Fruit fly (Drosophila melanogaster) whole organism, embryonic: ENCODE results near the gene CG11370.
A peak's percentile ranks its signal among the peaks of the same experiment; 100 is the strongest.

Experiments
- BtbVII ChIP-seq: fragments of 200-800 bp; sonication (Bioruptor generic); optimal IDR thresholded peaks from 3 replicates; lab custom pipeline; 2017; ENCODE audit warnings: missing biosample characterization, mild to moderate bottlenecking, missing genetic modification characterization
- CG10267 ChIP-seq: fragments of 200-800 bp; sonication (Bioruptor generic); optimal IDR thresholded peaks from 2 replicates; lab custom pipeline; 2018; ENCODE audit warnings: missing biosample characterization, mild to moderate bottlenecking, missing genetic modification characterization, moderate library complexity
- CG13287 ChIP-seq: fragments of 200-800 bp; sonication (Bioruptor generic); IDR thresholded peaks from 2 replicates; pipeline ENCODE4 v1.3.6; 2022; ENCODE audit warnings: missing biosample characterization, missing genetic modification characterization; ENCODE audit not compliant: partially characterized antibody
- CG13775 ChIP-seq: fragments of 200-800 bp; sonication (Bioruptor generic); optimal IDR thresholded peaks from 3 replicates; lab custom pipeline; 2017; ENCODE audit warnings: missing biosample characterization, mild to moderate bottlenecking, missing genetic modification characterization
- CG14860 ChIP-seq: fragments of 200-800 bp; sonication (Bioruptor generic); IDR thresholded peaks from 3 replicates; pipeline ENCODE4 v1.3.6; 2022; ENCODE audit warnings: missing biosample characterization, missing genetic modification characterization; ENCODE audit not compliant: partially characterized antibody
- CG16863 ChIP-seq: fragments of 200-800 bp; sonication (Bioruptor generic); optimal IDR thresholded peaks from 3 replicates; lab custom pipeline; 2016; ENCODE audit warnings: missing biosample characterization, missing genetic modification characterization
- CG17361 ChIP-seq: fragments of 200-800 bp; sonication (Bioruptor generic); IDR thresholded peaks from 3 replicates; pipeline ENCODE4 v1.3.6; 2022; ENCODE audit warnings: missing biosample characterization, missing genetic modification characterization
- CG17612 ChIP-seq: fragments of 200-800 bp; sonication (Bioruptor generic); IDR thresholded peaks from 2 replicates; pipeline ENCODE4 v1.3.6; 2022; ENCODE audit warnings: missing biosample characterization, missing genetic modification characterization
- CG17829 ChIP-seq: fragments of 200-800 bp; optimal IDR thresholded peaks from 2 replicates; lab custom pipeline; 2019; ENCODE audit warnings: missing biosample characterization, mild to moderate bottlenecking, missing genetic modification characterization, moderate library complexity
- CG1832 ChIP-seq: fragments of 200-800 bp; sonication (Bioruptor generic); optimal IDR thresholded peaks from 2 replicates; lab custom pipeline; 2017; ENCODE audit warnings: missing biosample characterization, mild to moderate bottlenecking, missing genetic modification characterization, inconsistent platforms
- CG18476 ChIP-seq: fragments of 200-800 bp; sonication (Bioruptor generic); optimal IDR thresholded peaks from 2 replicates; lab custom pipeline; 2016; ENCODE audit warnings: missing biosample characterization, mild to moderate bottlenecking, missing genetic modification characterization
- CG2202 ChIP-seq: fragments of 200-800 bp; sonication (Bioruptor generic); optimal IDR thresholded peaks from 2 replicates; lab custom pipeline; 2018; ENCODE audit warnings: missing biosample characterization, mild to moderate bottlenecking, missing genetic modification characterization
- CG30020 ChIP-seq: fragments of 200-800 bp; optimal IDR thresholded peaks from 2 replicates; lab custom pipeline; 2019; ENCODE audit warnings: missing biosample characterization, mild to moderate bottlenecking, missing genetic modification characterization, moderate library complexity
- CG33557 ChIP-seq: fragments of 200-800 bp; sonication (Bioruptor generic); optimal IDR thresholded peaks from 2 replicates; lab custom pipeline; 2019; ENCODE audit warnings: missing biosample characterization, mild to moderate bottlenecking, missing genetic modification characterization, moderate library complexity
- CG42726 ChIP-seq: fragments of 200-800 bp; sonication (Bioruptor generic); IDR thresholded peaks from 2 replicates; pipeline ENCODE4 v1.3.6; 2022; ENCODE audit warnings: missing biosample characterization, missing genetic modification characterization; ENCODE audit not compliant: partially characterized antibody
- CG5953 ChIP-seq: fragments of 200-800 bp; sonication (Bioruptor generic); IDR thresholded peaks from 2 replicates; pipeline ENCODE4 v1.3.6; 2022; ENCODE audit warnings: missing biosample characterization, missing genetic modification characterization
- CG6254 ChIP-seq: fragments of 200-800 bp; sonication (Bioruptor generic); optimal IDR thresholded peaks from 3 replicates; lab custom pipeline; 2017; ENCODE audit warnings: mild to moderate bottlenecking, missing biosample characterization, missing genetic modification reagents, missing genetic modification characterization
- CG7928 ChIP-seq: fragments of 200-800 bp; sonication (Bioruptor generic); optimal IDR thresholded peaks from 2 replicates; lab custom pipeline; 2017; ENCODE audit warnings: missing biosample characterization, mild to moderate bottlenecking, missing genetic modification characterization
- CG8359 ChIP-seq: fragments of 200-800 bp; sonication (Bioruptor generic); optimal IDR thresholded peaks from 2 replicates; lab custom pipeline; 2017; ENCODE audit warnings: missing biosample characterization, mild to moderate bottlenecking, missing genetic modification characterization, borderline replicate concordance
- Dip2 ChIP-seq: fragments of 200-800 bp; sonication (Bioruptor generic); IDR thresholded peaks from 2 replicates; pipeline ENCODE4 v1.3.6; 2022; ENCODE audit warnings: missing biosample characterization, missing genetic modification characterization
- Ets65A ChIP-seq: fragments of 200-800 bp; sonication (Bioruptor generic); peaks from one replicate; lab custom pipeline; 2016; ENCODE audit warnings: missing biosample characterization, missing genetic modification characterization
- HLH4C ChIP-seq: fragments of 200-800 bp; sonication (Bioruptor generic); IDR thresholded peaks from 3 replicates; pipeline ENCODE4 v1.3.6; 2022; ENCODE audit warnings: missing biosample characterization, missing genetic modification characterization; ENCODE audit not compliant: partially characterized antibody
- NK7.1 ChIP-seq: fragments of 200-800 bp; sonication (Bioruptor generic); optimal IDR thresholded peaks from 3 replicates; lab custom pipeline; 2016; ENCODE audit warnings: missing biosample characterization, missing genetic modification characterization
- Nf-YB ChIP-seq: fragments of 200-800 bp; sonication (Bioruptor generic); optimal IDR thresholded peaks from 3 replicates; lab custom pipeline; 2019; ENCODE audit warnings: missing biosample characterization, mild to moderate bottlenecking, missing genetic modification characterization, moderate library complexity
- Nf-YC ChIP-seq: fragments of 200-800 bp; optimal IDR thresholded peaks from 3 replicates; lab custom pipeline; 2019; ENCODE audit warnings: missing biosample characterization, mild to moderate bottlenecking, missing genetic modification characterization, moderate library complexity
- Opbp ChIP-seq: fragments of 200-800 bp; sonication (Bioruptor generic); IDR thresholded peaks from 3 replicates; pipeline ENCODE4 v1.3.6; 2022; ENCODE audit warnings: missing biosample characterization, missing genetic modification characterization; ENCODE audit not compliant: partially characterized antibody
- Optix ChIP-seq: fragments of 200-800 bp; sonication (Bioruptor generic); IDR thresholded peaks from 3 replicates; pipeline ENCODE4 v1.3.6; 2022; ENCODE audit warnings: missing biosample characterization, missing genetic modification characterization
- Side ChIP-seq: fragments of 200-800 bp; sonication (Bioruptor generic); optimal IDR thresholded peaks from 2 replicates; lab custom pipeline; 2016; ENCODE audit warnings: missing biosample characterization, missing genetic modification characterization
- Trl ChIP-seq, 3 experiments: fragments of >200 bp in 2 of 3; fragments of 200-800 bp in 1 of 3; sonication (Bioruptor generic) in 1 of 3; optimal IDR thresholded peaks; 2 replicates in 1 of 3; 3 replicates in 2 of 3; lab custom pipeline; 2016 to 2017; ENCODE audit warnings: missing biosample characterization in 1 of 3, missing genetic modification characterization in 1 of 3
- aop ChIP-seq: fragments of 200-800 bp; sonication (Bioruptor generic); IDR thresholded peaks from 2 replicates; pipeline ENCODE4 v1.3.6; 2022; ENCODE audit warnings: missing biosample characterization, missing genetic modification characterization
- cad ChIP-seq: fragments of >200 bp; optimal IDR thresholded peaks from 2 replicates; lab custom pipeline; 2017; ENCODE audit warnings: missing biosample characterization, missing genetic modification characterization
- caup ChIP-seq: fragments of 200-800 bp; sonication (Bioruptor generic); optimal IDR thresholded peaks from 3 replicates; lab custom pipeline; 2017; ENCODE audit warnings: missing biosample characterization, mild to moderate bottlenecking, missing genetic modification characterization, moderate library complexity; ENCODE audit not compliant: severe bottlenecking
- dati ChIP-seq: fragments of 200-800 bp; sonication (Bioruptor generic); IDR thresholded peaks from 2 replicates; pipeline ENCODE4 v1.3.6; 2022; ENCODE audit warnings: missing biosample characterization, missing genetic modification characterization
- dm ChIP-seq: fragments of 200-800 bp; sonication (Bioruptor generic); optimal IDR thresholded peaks from 3 replicates; lab custom pipeline; 2016; ENCODE audit warnings: missing biosample characterization, missing genetic modification characterization
- dmrt11E ChIP-seq: fragments of 200-800 bp; sonication (Bioruptor generic); optimal IDR thresholded peaks from 3 replicates; lab custom pipeline; 2018; ENCODE audit warnings: missing biosample characterization, mild to moderate bottlenecking, missing genetic modification characterization, moderate library complexity
- dmrt99B ChIP-seq: fragments of 200-800 bp; sonication (Bioruptor generic); optimal IDR thresholded peaks from 2 replicates; lab custom pipeline; 2018; ENCODE audit warnings: missing biosample characterization, mild to moderate bottlenecking, missing genetic modification characterization, moderate library complexity
- gcm ChIP-seq: fragments of 200-800 bp; sonication (Bioruptor generic); optimal IDR thresholded peaks from 2 replicates; lab custom pipeline; 2019; ENCODE audit warnings: missing biosample characterization, mild to moderate bottlenecking, missing genetic modification characterization, moderate library complexity
- gem ChIP-seq: fragments of 200-800 bp; sonication (Bioruptor generic); optimal IDR thresholded peaks from 2 replicates; lab custom pipeline; 2019; ENCODE audit warnings: missing biosample characterization, mild to moderate bottlenecking, missing genetic modification characterization, moderate library complexity
- gro ChIP-seq: fragments of 200-800 bp; sonication (Bioruptor generic); optimal IDR thresholded peaks from 2 replicates; lab custom pipeline; 2016; ENCODE audit warnings: missing biosample characterization, missing genetic modification characterization
- jumu ChIP-seq: fragments of 200-800 bp; sonication (Bioruptor generic); optimal IDR thresholded peaks from 3 replicates; lab custom pipeline; 2016; ENCODE audit warnings: missing biosample characterization, missing genetic modification characterization
- lab ChIP-seq: fragments of 200-800 bp; sonication (Bioruptor generic); optimal IDR thresholded peaks from 3 replicates; lab custom pipeline; 2017; ENCODE audit warnings: missing biosample characterization, missing genetic modification characterization, mild to moderate bottlenecking, moderate library complexity, missing genetic modification reagents
- lola ChIP-seq, 3 experiments: fragments of >200 bp in 2 of 3; fragments of 200-800 bp in 1 of 3; sonication (Bioruptor generic) in 1 of 3; optimal IDR thresholded peaks; 2 replicates each; lab custom pipeline; 2017 to 2019; ENCODE audit warnings: missing biosample characterization in 3 of 3, missing genetic modification characterization in 3 of 3, mild to moderate bottlenecking in 1 of 3, moderate library complexity in 1 of 3
- nom ChIP-seq: fragments of 200-800 bp; sonication (Bioruptor generic); optimal IDR thresholded peaks from 2 replicates; lab custom pipeline; 2017; ENCODE audit warnings: missing biosample characterization, missing genetic modification characterization, mild to moderate bottlenecking, moderate library complexity, missing genetic modification reagents
- oc ChIP-seq: fragments of 200-800 bp; sonication (Bioruptor generic); optimal IDR thresholded peaks from 2 replicates; lab custom pipeline; 2018; ENCODE audit warnings: missing biosample characterization, mild to moderate bottlenecking, missing genetic modification characterization, moderate library complexity
- slp2 ChIP-seq: fragments of 200-800 bp; sonication (Bioruptor generic); optimal IDR thresholded peaks from 2 replicates; lab custom pipeline; 2016; ENCODE audit warnings: missing biosample characterization, missing genetic modification characterization
- ssp ChIP-seq: fragments of 200-800 bp; sonication (Bioruptor generic); IDR thresholded peaks from 2 replicates; pipeline ENCODE4 v1.3.6; 2022; ENCODE audit warnings: missing biosample characterization, missing genetic modification characterization
- ttk ChIP-seq: fragments of 200-800 bp; sonication (Bioruptor generic); IDR thresholded peaks from 2 replicates; pipeline ENCODE4 v2.1.2; 2022; ENCODE audit warnings: missing biosample characterization, missing genetic modification characterization
- wdn ChIP-seq: fragments of 200-800 bp; sonication (Bioruptor generic); IDR thresholded peaks from 2 replicates; pipeline ENCODE4 v1.3.6; 2022; ENCODE audit warnings: missing biosample characterization, missing genetic modification characterization

The CG11370 gene

DNA sequence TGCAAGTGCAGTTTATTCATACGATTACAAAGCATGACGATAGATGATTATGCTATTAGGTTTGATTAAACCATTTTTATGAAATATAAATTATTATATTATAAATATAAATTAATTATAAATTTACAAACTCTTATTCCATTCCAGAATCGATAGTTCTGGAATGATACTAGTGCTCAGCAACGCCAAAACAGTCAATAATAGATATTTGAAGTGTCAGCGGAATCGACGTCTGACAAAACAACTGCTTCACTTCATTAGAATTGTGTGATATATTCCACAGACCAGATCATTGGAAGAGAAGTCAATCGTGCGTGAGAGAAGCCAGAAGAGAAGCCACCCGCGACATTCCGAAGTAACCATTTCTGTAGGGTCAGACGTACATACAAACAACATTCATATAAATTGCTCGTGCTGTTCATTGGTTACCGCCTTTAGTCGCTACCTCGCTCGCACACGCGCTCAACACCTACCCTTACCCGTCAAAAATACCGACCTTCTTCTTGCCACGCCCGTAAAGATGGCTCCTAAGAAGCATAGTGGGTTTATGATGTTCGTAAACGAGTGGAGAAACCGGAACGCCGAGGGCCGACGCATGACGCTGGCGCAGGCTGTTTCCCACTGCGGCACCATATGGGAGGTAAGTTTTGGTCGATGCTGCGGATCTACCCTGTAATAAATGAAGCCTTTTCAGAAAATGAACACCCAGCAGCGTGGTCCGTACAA, 12.3 kb downstream of the CG11370 start (continued):
- TF ChIP-seq Dip2 (GFP tag; lab: Robert Waterston, UW) (no peak), BtbVII (GFP tag; lab: Kevin White, UChicago) (no peak), aop (GFP tag; lab: Robert Waterston, UW) (no peak), CG42726 (GFP tag; lab: Robert Waterston, UW) (no peak), Optix (GFP tag; lab: Robert Waterston, UW) (no peak), CG1832 (GFP tag; lab: Kevin White, UChicago) (peak; percentile 30), jumu (GFP tag; lab: Kevin White, UChicago) (no peak), CG17612 (GFP tag; lab: Robert Waterston, UW) (no peak), gro (GFP tag; lab: Kevin White, UChicago) (no peak), CG13775 (no peak), CG6254 (GFP tag; lab: Kevin White, UChicago) (no peak), CG33557 (GFP tag; lab: Kevin White, UChicago) (no peak), NK7.1 (no peak), gcm (GFP tag; lab: Kevin White, UChicago) (no peak), CG30020 (tag; lab: Kevin White, UChicago) (peak; percentile 3), CG13287 (GFP tag; lab: Robert Waterston, UW) (peak; percentile 36), Ets65A (no peak), dati (no peak), lola (GFP tag; optimal IDR thresholded peaks at IDR 0.05; lab: Kevin White, UChicago) (no peak), lab (GFP tag; lab: Kevin White, UChicago) (no peak), ssp (peak; percentile 38), CG14860 (GFP tag; lab: Robert Waterston, UW) (no peak), slp2 (GFP tag; lab: Kevin White, UChicago) (no peak), gem (tag; lab: Kevin White, UChicago) (no peak), CG17361 (no peak), Opbp (GFP tag; lab: Robert Waterston, UW) (no peak), Nf-YC (tag; lab: Kevin White, UChicago) (peak; percentile 96), cad (peak; percentile 81), dm (GFP tag; lab: Kevin White, UChicago) (no peak), CG17829 (tag; lab: Kevin White, UChicago) (no peak), CG16863 (no peak), oc (no peak), dmrt99B (tag; lab: Kevin White, UChicago) (no peak), CG2202 (tag; lab: Kevin White, UChicago) (no peak), nom (GFP tag; lab: Kevin White, UChicago) (no peak), Nf-YB (peak; percentile 97), Trl (optimal IDR thresholded peaks at IDR 0.05; lab: Kevin White, UChicago) (peak; percentile 19 to 28), Trl (GFP tag; optimal IDR thresholded peaks at IDR 0.05; lab: Kevin White, UChicago) (no peak), ttk (no peak), CG8359 (GFP tag; lab: Kevin White, UChicago) (no peak), CG5953 (GFP tag; lab: Robert Waterston, UW) (no peak), wdn (GFP tag; lab: Robert Waterston, UW) (no peak), HLH4C (GFP tag; lab: Robert Waterston, UW) (no peak), CG7928 (no peak), dmrt11E (tag; lab: Kevin White, UChicago) (no peak), Side (GFP tag; lab: Kevin White, UChicago) (no peak), CG10267 (tag; lab: Kevin White, UChicago) (peak; percentile 58), caup (GFP tag; lab: Kevin White, UChicago) (no peak), CG18476 (no peak)
